Worm (Caenorhabditis elegans): ENCODE results near the gene fbxl-5.

DNA sequence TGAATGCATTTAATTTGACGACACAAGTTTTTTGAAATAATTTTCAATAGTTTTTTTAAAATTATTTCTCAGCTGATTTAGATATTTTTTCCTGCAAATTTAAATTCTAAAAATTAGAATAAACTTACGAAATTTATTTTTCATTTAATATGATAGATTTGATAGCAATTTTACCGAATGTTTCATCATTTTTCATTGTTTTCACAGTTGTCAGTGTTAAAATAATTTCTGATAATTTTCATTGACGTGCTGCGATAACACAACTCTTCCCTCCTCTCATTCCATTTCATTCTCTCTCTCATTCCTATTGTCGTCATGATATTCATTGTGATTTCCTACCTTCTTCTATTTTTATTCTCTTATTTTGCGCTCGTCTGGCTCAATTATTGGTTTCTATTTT lies 17.5 kb downstream of the fbxl-5 start, which contains the start of gene hint-3:
- TF ChIP-seq flt-1 (GFP tag; IDR thresholded peaks at IDR 0.05) = no peak
- no peak for TF ChIP-seq ama-1 (optimal IDR thresholded peaks at IDR 0.05)
- no peak for TF ChIP-seq F13C5.2 (tag; optimal IDR thresholded peaks at IDR 0.05)

All from whole organism, early embryonic.